Worm (Caenorhabditis elegans): ENCODE measurements around the gene klf-3.
A peak's percentile ranks its signal among the peaks of the same experiment; 100 is the strongest.

- TF ChIP-seq nhr-28 (tag; optimal IDR thresholded peaks at IDR 0.05) = no peak
- peak; percentile 19 for TF ChIP-seq ceh-39 (tag; optimal IDR thresholded peaks at IDR 0.05)
Observed at ce11 chrII:6600973-6601372, 15.7 kb upstream of the klf-3 start, which contains the start of gene vps-33.2.
